Worm (Caenorhabditis elegans): ENCODE results near the gene str-188.

Gene str-188

ce11 chrV:9711174-9711573 is 5.3 kb upstream of the str-188 start:
- TF ChIP-seq syd-9 (tag; optimal IDR thresholded peaks at IDR 0.05) (no peak), ceh-14 (tag; optimal IDR thresholded peaks at IDR 0.05) (no peak), hlh-13 (GFP tag; optimal IDR thresholded peaks at IDR 0.05) (no peak), sox-2 (GFP tag; IDR thresholded peaks at IDR 0.05) (no peak), ceh-24 (tag; optimal IDR thresholded peaks at IDR 0.05) (no peak), hlh-30 (tag; optimal IDR thresholded peaks at IDR 0.05; ENCODE audit: insufficient read depth) (no peak), elt-2 (tag; optimal IDR thresholded peaks at IDR 0.05) (peak; percentile 81), unc-42 (tag; optimal IDR thresholded peaks at IDR 0.05) (no peak)

ce11 chrV:9712418-9713173 is 3.9 kb upstream of the str-188 start:
- TF ChIP-seq nhr-11 (tag; optimal IDR thresholded peaks at IDR 0.05), result no peak
- TF ChIP-seq C38D4.7 (GFP tag; optimal IDR thresholded peaks at IDR 0.05), result no peak
- TF ChIP-seq sox-4 (tag; optimal IDR thresholded peaks at IDR 0.05), result no peak
- TF ChIP-seq Y22D7AL.16 (tag; optimal IDR thresholded peaks at IDR 0.05), result no peak
- TF ChIP-seq mec-3 (tag; optimal IDR thresholded peaks at IDR 0.05; ENCODE audit: borderline replicate concordance), result no peak
- TF ChIP-seq ceh-30 (tag; optimal IDR thresholded peaks at IDR 0.05), result no peak
- no peak for TF ChIP-seq ceh-14 (tag; optimal IDR thresholded peaks at IDR 0.05)

- no peak for TF ChIP-seq nfya-1 (tag; optimal IDR thresholded peaks at IDR 0.05)
- TF ChIP-seq ceh-45 (GFP tag; IDR thresholded peaks at IDR 0.05), result no peak
- no peak for TF ChIP-seq fax-1 (tag; optimal IDR thresholded peaks at IDR 0.05)
- no peak for TF ChIP-seq mec-3 (tag; optimal IDR thresholded peaks at IDR 0.05; ENCODE audit: borderline replicate concordance)
- no peak for TF ChIP-seq unc-55 (GFP tag; optimal IDR thresholded peaks at IDR 0.05)
- no peak for TF ChIP-seq unc-86 (tag; optimal IDR thresholded peaks at IDR 0.05)
- no peak for TF ChIP-seq K02D7.2 (tag; optimal IDR thresholded peaks at IDR 0.05)
- no peak for TF ChIP-seq ref-2 (tag; optimal IDR thresholded peaks at IDR 0.05)
Measured at ce11 chrV:9713532-9713931, 3.0 kb upstream of the str-188 start, which contains the start of gene F40F9.10. Gene F40F9.10 (minus strand): TSS chrV:9713632.

ce11 chrV:9714909-9715308 is 1.6 kb upstream of the str-188 start, which contains the start of gene F40F9.3:
Gene F40F9.3 (plus strand): TSS chrV:9715209.
- no peak for TF ChIP-seq hlh-6 (tag; optimal IDR thresholded peaks at IDR 0.05)

- TF ChIP-seq lin-11 (tag; optimal IDR thresholded peaks at IDR 0.05) (no peak), nfya-1 (tag; optimal IDR thresholded peaks at IDR 0.05) (peak; percentile 13), unc-3 (GFP tag; conservative IDR thresholded peaks at IDR 0.05) (no peak), unc-3 (tag; optimal IDR thresholded peaks at IDR 0.05) (no peak), Y22D7AL.16 (tag; optimal IDR thresholded peaks at IDR 0.05) (no peak), C38D4.7 (GFP tag; optimal IDR thresholded peaks at IDR 0.05) (no peak), ref-2 (tag; optimal IDR thresholded peaks at IDR 0.05) (peak; percentile 36), F13H6.1 (tag; optimal IDR thresholded peaks at IDR 0.05) (no peak), ceh-34 (tag; optimal IDR thresholded peaks at IDR 0.05) (peak; percentile 50), tbx-2 (tag; optimal IDR thresholded peaks at IDR 0.05) (peak; percentile 12), ceh-2 (tag; optimal IDR thresholded peaks at IDR 0.05) (no peak), hlh-30 (tag; optimal IDR thresholded peaks at IDR 0.05; ENCODE audit: insufficient read depth) (peak; percentile 27), ets-4 (tag; optimal IDR thresholded peaks at IDR 0.05) (no peak), pax-1 (tag; optimal IDR thresholded peaks at IDR 0.05) (peak; percentile 77)
Measured at ce11 chrV:9724021-9724671, 7.6 kb downstream of the str-188 start, which contains the start of gene slcr-46.3. Gene slcr-46.3 (minus strand): TSS chrV:9724106.

Data from whole organism, late embryonic.